Fruit fly (Drosophila melanogaster) S2 (cell line): ENCODE measurements around the gene CG18809.
A peak's percentile ranks its signal among the peaks of the same experiment; 100 is the strongest.

ENCODE experiments used
- CG8478 ChIP-seq: fragments of >200 bp; optimal IDR thresholded peaks from 2 replicates; lab custom pipeline; 2018
- CTCF ChIP-seq, 2 experiments: fragments of >200 bp; optimal IDR thresholded peaks; 2 replicates each; lab custom pipeline; 2018

CG18809 gene

DNA sequence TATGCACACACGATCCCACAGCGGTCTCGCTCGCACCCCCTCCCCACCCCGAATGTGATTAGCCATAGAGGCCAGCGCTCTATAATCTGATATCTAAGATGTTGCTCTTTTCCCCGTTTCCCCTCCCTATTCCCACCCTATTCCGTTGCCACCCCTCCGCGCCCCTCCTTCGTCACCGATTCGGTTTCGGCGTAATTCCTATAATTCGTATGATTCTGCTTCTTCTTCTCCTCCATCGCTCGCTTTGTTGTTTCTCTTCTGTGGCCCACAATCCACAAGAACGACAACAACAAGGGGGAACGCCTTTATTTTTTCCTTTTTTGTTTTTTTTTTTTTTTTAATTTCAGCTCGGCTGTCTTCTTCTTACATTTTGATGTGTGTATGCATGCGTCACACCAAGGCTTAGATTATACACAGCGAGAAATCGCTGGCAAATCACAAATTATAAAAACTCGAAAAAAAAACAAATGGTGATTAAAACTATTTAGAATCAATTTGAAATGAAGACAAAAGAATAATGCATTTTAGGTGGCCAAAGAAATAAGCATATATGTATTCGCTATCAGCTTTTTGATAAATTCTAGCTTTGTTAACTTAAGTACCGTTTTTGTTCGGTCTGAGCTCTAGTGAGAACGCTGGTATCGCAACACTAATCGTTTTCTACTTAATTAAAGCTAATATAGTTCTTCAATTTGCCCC lies 25.8 kb upstream of the CG18809 start:
- TF ChIP-seq CTCF (optimal IDR thresholded peaks at IDR 0.05; lab: Kevin White, UChicago), result no peak
- no peak for TF ChIP-seq CG8478 (lab: Kevin White, UChicago)

DNA sequence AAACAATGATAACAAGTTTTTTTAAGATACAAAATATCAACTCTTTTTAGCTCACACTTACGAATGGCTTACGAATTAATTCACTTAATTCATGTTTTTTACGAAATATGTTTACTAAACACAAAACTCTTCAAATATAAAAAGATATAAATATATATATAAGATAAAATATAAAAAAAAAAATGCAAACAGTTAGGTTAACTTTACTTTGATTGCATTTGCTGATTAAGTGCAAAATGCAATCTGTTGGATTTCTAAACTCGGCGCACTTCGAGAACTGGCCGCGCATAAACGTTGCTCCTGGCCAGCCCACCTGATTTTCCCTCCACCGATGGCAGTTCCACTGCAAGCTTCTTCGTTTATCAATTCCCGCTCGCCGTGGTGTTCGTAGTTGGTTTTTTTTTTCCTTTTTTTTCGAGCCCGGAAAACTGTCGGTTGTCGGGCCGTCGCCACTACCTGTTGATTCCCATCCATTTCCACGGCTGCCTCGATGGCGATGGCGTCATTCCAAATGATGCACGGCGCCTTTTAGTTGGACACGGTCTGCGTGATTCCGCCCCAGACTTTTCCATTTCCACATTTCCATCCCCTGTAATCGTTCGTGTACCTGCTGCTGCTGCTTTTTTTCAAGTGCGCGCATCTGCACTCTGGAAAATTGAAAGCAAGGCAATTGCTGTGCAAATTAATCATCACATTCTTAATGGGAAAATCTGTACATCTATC lies 21.5 kb upstream of the CG18809 start:
- TF ChIP-seq CG8478 (lab: Kevin White, UChicago), result no peak
- TF ChIP-seq CTCF (optimal IDR thresholded peaks at IDR 0.05; lab: Kevin White, UChicago), result no peak

DNA sequence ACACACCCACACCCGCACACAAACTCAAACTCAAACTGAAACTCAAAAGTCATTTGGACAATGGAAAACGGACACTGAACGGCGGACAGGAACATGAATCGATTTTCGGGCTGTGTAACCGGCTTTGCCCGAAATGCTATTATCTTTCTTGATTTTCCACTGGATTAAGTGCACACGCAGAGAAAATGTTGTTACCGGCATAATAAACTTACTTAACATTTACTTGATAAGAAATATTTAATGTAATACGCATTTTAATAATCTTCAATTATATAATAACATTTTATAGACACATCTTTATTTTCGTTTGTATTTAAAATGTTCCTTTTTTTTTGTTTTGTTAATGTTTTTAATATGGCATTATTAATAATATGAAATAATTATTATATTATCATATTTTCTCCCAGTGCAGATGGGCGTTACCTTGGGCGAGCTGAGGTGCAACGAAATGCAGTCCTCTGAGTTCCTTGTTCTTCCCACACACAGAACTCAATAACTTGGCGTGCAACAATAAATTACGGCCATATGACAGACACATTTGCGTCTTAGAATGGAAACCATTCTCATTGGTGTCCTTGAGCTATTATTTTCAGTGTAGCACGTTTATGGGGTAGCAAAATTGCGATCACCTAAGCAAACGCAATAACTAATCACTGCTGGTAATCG lies 20.8 kb upstream of the CG18809 start, which contains the start of gene CG12702:
Gene CG12702 (minus strand): TSS at position 51 of the 666 bp plus-strand sequence.
- TF ChIP-seq CTCF (optimal IDR thresholded peaks at IDR 0.05; lab: Kevin White, UChicago) (no peak), CG8478 (lab: Kevin White, UChicago) (no peak)

DNA sequence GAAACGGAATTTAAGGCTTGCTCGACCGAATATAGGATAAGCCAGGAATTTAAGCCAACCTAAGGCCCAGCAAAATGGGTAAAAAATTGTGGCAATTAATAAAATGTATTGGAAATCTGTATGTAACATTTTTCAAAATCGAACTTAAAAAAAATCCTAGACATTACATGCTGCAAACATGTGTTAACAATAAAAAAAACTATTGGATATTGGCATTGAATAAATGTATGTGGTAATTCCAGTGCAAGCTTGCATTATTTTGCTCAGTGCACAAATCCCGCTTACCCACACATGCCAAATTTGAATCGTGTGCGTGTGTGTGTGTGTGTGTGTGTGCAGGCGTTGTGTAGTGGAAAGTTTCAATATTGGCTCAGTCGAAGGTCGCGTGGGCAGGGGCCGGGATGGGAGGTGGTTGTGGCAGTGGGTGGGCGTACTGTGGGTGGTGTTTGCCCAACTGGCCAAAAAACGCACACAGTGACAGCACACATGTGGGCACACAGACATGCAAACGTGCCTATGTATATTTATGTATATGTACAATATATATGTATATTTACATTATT lies 19.4 kb upstream of the CG18809 start:
- TF ChIP-seq CG8478 (lab: Kevin White, UChicago) (no peak), CTCF (optimal IDR thresholded peaks at IDR 0.05; lab: Kevin White, UChicago) (no peak)

DNA sequence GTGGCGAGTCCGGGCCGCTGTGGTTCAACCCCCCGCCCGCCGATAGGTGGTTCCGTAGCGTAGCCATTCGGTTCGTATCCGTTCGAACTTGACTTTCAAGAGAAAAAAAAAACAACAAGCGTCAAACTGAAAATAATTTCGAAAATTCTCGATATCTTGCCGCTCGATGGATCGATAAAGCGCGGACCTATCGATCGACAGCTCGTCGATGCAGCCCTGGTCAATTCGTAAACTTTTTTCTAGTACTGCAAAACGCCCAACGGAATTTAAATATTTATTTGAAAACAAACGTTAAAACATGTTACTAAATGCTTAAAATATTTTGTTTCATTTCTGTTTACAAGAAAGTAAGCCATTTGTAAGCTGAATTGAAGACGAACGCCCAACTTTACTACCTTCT lies 18.0 kb upstream of the CG18809 start:
- TF ChIP-seq CTCF (optimal IDR thresholded peaks at IDR 0.05; lab: Kevin White, UChicago) (peak in 1 of 2 experiments; percentile 22), CG8478 (lab: Kevin White, UChicago) (no peak)

DNA sequence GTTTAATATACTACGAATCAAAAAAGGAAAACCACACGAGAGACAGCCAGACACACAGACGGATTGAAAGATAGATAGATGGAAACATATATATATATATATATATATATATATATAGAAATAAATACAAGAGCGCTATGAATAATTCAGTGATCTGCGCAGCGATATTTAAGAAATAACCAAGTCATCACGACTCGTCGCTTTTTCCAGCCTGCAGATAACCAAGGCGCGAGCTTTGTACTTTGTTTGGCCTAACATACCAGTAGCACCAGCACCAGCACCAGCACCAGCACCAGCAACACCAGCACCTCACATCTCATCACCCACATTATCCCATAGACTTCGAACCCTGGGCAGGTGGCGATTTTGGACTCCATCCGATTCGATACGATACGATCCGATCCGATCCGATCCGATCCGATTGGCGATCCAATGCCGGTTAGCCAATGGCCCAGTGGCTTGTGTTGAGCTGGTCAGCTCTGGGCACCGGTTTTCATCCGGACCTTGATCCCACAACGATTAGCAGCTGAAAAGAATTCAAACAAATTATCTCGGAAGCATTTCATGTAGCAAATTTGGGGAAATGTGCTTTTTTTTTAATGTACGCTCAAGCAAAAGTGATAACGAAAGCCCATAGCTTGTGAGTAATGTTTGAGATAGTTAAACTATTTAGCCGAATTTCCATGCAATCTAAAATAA lies 10.7 kb upstream of the CG18809 start:
- TF ChIP-seq CTCF (optimal IDR thresholded peaks at IDR 0.05; lab: Kevin White, UChicago) (no peak), CG8478 (lab: Kevin White, UChicago) (no peak)

DNA sequence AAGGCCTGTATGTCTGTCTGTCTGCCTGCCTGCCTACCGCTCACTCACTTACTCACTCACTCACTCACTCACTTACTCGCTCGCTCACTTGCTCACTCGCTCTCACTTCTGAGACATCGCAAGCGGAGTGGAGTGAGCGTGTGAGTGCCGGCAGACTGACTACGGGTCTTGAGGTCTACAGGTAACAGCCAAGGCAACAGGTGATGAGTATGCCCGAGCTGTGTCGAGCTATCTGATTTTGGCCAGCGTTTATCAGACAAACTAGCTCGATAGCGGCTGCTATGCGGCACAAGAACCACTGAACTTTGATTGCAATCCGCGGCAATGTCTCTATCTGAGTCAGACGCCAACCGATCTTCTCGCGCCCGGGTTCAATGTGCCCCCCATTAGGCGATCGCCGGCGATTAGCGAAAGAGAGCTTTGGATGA lies 10.0 kb upstream of the CG18809 start:
- no peak for TF ChIP-seq CG8478 (lab: Kevin White, UChicago)
- no peak for TF ChIP-seq CTCF (optimal IDR thresholded peaks at IDR 0.05; lab: Kevin White, UChicago)

DNA sequence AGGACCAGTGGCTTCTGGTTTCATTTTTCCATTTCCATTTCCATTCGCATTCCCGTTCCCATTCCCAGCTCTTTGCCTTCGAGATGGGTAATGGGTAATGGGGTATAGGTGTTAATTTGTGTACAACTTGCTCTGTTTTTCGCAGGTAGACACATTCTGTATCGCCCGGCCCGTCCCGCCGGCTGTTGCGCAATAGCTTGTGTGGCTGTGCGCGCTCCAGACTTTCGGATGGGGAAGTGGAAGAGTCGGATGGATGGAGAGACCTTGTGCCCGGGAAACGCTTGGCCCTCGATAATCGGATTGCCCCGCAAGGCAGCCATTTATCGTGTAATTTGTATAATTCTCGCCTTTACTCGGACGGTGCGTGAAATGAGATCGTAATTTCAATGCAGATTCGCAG lies 9.6 kb upstream of the CG18809 start:
- TF ChIP-seq CTCF (optimal IDR thresholded peaks at IDR 0.05; lab: Kevin White, UChicago) (no peak), CG8478 (lab: Kevin White, UChicago) (no peak)

DNA sequence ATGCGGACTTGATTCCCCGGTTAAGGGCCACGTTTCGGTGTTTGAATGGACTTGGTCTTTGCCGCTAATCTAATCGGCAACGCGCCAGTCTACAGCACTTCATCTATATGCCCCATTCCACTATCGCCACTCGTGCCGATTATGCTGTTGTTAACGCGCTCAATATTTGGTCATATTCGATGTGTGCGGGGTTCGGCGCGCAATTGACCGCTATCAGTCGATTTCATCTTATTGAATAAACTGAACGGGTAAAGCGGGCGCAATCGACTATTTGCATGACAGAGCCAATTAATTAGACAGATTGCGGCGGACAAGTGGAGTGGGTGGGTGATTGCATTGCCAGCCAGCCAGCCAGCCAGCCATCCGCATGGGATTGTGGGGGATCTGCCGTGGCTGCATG lies 8.2 kb upstream of the CG18809 start:
- TF ChIP-seq CTCF (optimal IDR thresholded peaks at IDR 0.05; lab: Kevin White, UChicago), result no peak
- TF ChIP-seq CG8478 (lab: Kevin White, UChicago), result no peak

- TF ChIP-seq CTCF (optimal IDR thresholded peaks at IDR 0.05; lab: Kevin White, UChicago), result no peak
- TF ChIP-seq CG8478 (lab: Kevin White, UChicago), result no peak
Measured at dm6 chrX:19750626-19751149, 6.6 kb upstream of the CG18809 start, which contains the start of gene Abcd3. Gene Abcd3 (plus strand): TSS chrX:19750770.

dm6 chrX:19748565-19748964 lies 4.4 kb upstream of the CG18809 start:
- TF ChIP-seq CTCF (optimal IDR thresholded peaks at IDR 0.05; lab: Kevin White, UChicago), result peak in 1 of 2 experiments; percentile 37
- TF ChIP-seq CG8478 (lab: Kevin White, UChicago), result no peak

dm6 chrX:19748014-19748413 lies 3.9 kb upstream of the CG18809 start, which contains the start of gene Alr:
Gene Alr (plus strand): TSS chrX:19748314.
- TF ChIP-seq CG8478 (lab: Kevin White, UChicago), result no peak
- no peak for TF ChIP-seq CTCF (optimal IDR thresholded peaks at IDR 0.05; lab: Kevin White, UChicago)

dm6 chrX:19745908-19746604 lies 1.9 kb upstream of the CG18809 start, which contains the start of gene parvin:
Gene parvin (plus strand): TSS chrX:19746041.
- no peak for TF ChIP-seq CTCF (optimal IDR thresholded peaks at IDR 0.05; lab: Kevin White, UChicago)
- TF ChIP-seq CG8478 (lab: Kevin White, UChicago), result no peak
